Worm (Caenorhabditis elegans) whole organism, midembryonic: ENCODE results near the gene csn-4.

Source experiments
- cog-1 ChIP-seq: sonication (generic microtip); optimal IDR thresholded peaks from 2 replicates; lab custom pipeline; 2016; ENCODE audit warnings: missing genetic modification characterization, missing compliant biosample characterization
- ref-1 ChIP-seq: fragments of 200-800 bp; sonication (Bioruptor generic); conservative IDR thresholded peaks from 2 replicates; pipeline ENCODE4 v1.3.6; 2022; ENCODE audit warnings: missing genetic modification reagents, missing genetic modification characterization, missing compliant biosample characterization

DNA sequence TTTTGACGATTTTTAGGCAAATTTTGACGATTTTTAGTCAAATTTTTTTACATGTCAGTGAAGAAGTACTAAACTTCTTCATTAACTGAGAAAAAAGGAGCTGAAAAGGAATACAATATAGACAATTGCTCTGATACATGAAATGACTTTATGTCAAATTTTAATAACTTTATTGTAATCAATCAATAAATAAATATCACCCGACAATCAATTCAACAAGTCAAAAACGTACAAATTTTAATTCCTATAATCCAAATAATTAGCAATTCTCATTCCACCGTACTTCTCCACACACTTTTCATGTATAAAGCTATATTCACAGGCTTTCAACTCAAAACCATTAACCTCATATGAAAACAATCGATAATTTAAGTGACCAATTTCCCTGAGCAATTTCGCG lies 48.3 kb downstream of the csn-4 start:
- TF ChIP-seq ref-1 (GFP tag; lab: Robert Waterston, UW) = no peak
- TF ChIP-seq cog-1 = no peak
